Worm (Caenorhabditis elegans) whole organism, L4 larva: Measurements from ENCODE around the gene enu-3.2.

ENCODE experiments used
- F10B5.3 ChIP-seq: sonication (generic microtip); optimal IDR thresholded peaks from 2 replicates; lab custom pipeline; 2016; ENCODE audit warnings: mild to moderate bottlenecking, missing genetic modification characterization, missing compliant biosample characterization
- F37D6.2 ChIP-seq: sonication (generic microtip); optimal IDR thresholded peaks from 2 replicates; lab custom pipeline; 2016; ENCODE audit warnings: mild to moderate bottlenecking, missing genetic modification characterization, missing compliant biosample characterization
- F49E8.2 ChIP-seq: sonication (generic microtip); optimal IDR thresholded peaks from 2 replicates; lab custom pipeline; 2016; ENCODE audit warnings: missing compliant biosample characterization, mild to moderate bottlenecking, missing genetic modification characterization, borderline replicate concordance
- R02D3.7 ChIP-seq: fragments of 150-350 bp; sonication (generic microtip); optimal IDR thresholded peaks from 3 replicates; lab custom pipeline; 2014; ENCODE audit warnings: missing biosample characterization, missing genetic modification characterization
- ZK337.2 ChIP-seq: fragments of 200-800 bp; sonication (Bioruptor generic); IDR thresholded peaks from 2 replicates; pipeline ENCODE4 v1.3.6; 2022; ENCODE audit warnings: missing genetic modification reagents, missing genetic modification characterization, missing compliant biosample characterization
- ZK546.5 ChIP-seq, 2 experiments: sonication (generic microtip); optimal IDR thresholded peaks; 2 replicates each; lab custom pipeline; 2017; ENCODE audit warnings: missing biosample characterization in 2 of 2, missing genetic modification characterization in 2 of 2
- ama-1 ChIP-seq: fragments of 150-350 bp; optimal IDR thresholded peaks from 2 replicates; lab custom pipeline; 2014; ENCODE audit warnings: inconsistent platforms, mixed read lengths
- arid-1 ChIP-seq: fragments of 200-800 bp; sonication (Bioruptor generic); conservative IDR thresholded peaks from 2 replicates; pipeline ENCODE4 v1.3.6; 2022; ENCODE audit warnings: missing genetic modification reagents, missing genetic modification characterization, missing compliant biosample characterization
- attf-4 ChIP-seq: sonication (generic microtip); optimal IDR thresholded peaks from 3 replicates; lab custom pipeline; 2017; ENCODE audit warnings: missing biosample characterization, missing genetic modification characterization
- ceh-32 ChIP-seq: sonication (generic microtip); optimal IDR thresholded peaks from 2 replicates; lab custom pipeline; 2016; ENCODE audit warnings: mild to moderate bottlenecking, missing genetic modification characterization, missing compliant biosample characterization; ENCODE audit not compliant: poor library complexity
- ceh-82 ChIP-seq: sonication (generic microtip); optimal IDR thresholded peaks from 2 replicates; lab custom pipeline; 2017; ENCODE audit warnings: missing biosample characterization, missing genetic modification characterization
- ces-1 ChIP-seq: fragments of 150-350 bp; sonication (generic microtip); optimal IDR thresholded peaks from 4 replicates; lab custom pipeline; 2014; ENCODE audit warnings: missing biosample characterization, missing genetic modification reagents, missing genetic modification characterization
- cey-2 ChIP-seq: sonication (generic microtip); optimal IDR thresholded peaks from 3 replicates; lab custom pipeline; 2017; ENCODE audit warnings: missing genetic modification characterization, mild to moderate bottlenecking, missing compliant biosample characterization, antibody characterized with exemption, borderline replicate concordance; ENCODE audit not compliant: insufficient read depth
- daf-12 ChIP-seq: fragments of 150-350 bp; optimal IDR thresholded peaks from 2 replicates; lab custom pipeline; 2014; ENCODE audit warnings: missing biosample characterization, missing genetic modification reagents, missing genetic modification characterization
- dmd-9 ChIP-seq: fragments of 200-800 bp; sonication (Bioruptor generic); IDR thresholded peaks from 2 replicates; pipeline ENCODE4 v1.3.6; 2022; ENCODE audit warnings: missing genetic modification reagents, missing genetic modification characterization, missing compliant biosample characterization
- dve-1 ChIP-seq: sonication (generic microtip); optimal IDR thresholded peaks from 2 replicates; lab custom pipeline; 2017; ENCODE audit warnings: antibody characterized with exemption, mild to moderate bottlenecking, missing genetic modification characterization, missing compliant biosample characterization; ENCODE audit not compliant: insufficient read depth
- egl-27 ChIP-seq: sonication (generic microtip); optimal IDR thresholded peaks from 3 replicates; lab custom pipeline; 2017; ENCODE audit warnings: missing biosample characterization, missing genetic modification reagents, missing genetic modification characterization
- egl-43 ChIP-seq: fragments of 200-800 bp; sonication (Bioruptor generic); IDR thresholded peaks from 2 replicates; pipeline ENCODE4 v1.3.6; 2022; ENCODE audit warnings: missing genetic modification reagents, missing genetic modification characterization, missing compliant biosample characterization
- fkh-10 ChIP-seq: fragments of 150-350 bp; optimal IDR thresholded peaks from 2 replicates; lab custom pipeline; 2014; ENCODE audit warnings: missing biosample characterization, missing genetic modification reagents, missing genetic modification characterization
- hif-1 ChIP-seq, 2 experiments: sonication (generic microtip); optimal IDR thresholded peaks; 2 replicates each; lab custom pipeline; 2016 to 2017; ENCODE audit warnings: missing compliant biosample characterization in 2 of 2, missing genetic modification characterization in 2 of 2, missing genetic modification reagents in 2 of 2, missing genotype in 2 of 2, mild to moderate bottlenecking in 1 of 2
- lin-1 ChIP-seq: fragments of 200-800 bp; sonication (Bioruptor generic); IDR thresholded peaks from 2 replicates; pipeline ENCODE4 v1.3.6; 2022; ENCODE audit warnings: missing genetic modification reagents, missing genetic modification characterization, missing compliant biosample characterization
- lin-13 ChIP-seq: fragments of 150-350 bp; optimal IDR thresholded peaks from 2 replicates; lab custom pipeline; 2014; ENCODE audit warnings: missing biosample characterization, missing genetic modification reagents, missing genetic modification characterization
- lin-15B ChIP-seq: fragments of 150-350 bp; sonication (generic microtip); optimal IDR thresholded peaks from 3 replicates; lab custom pipeline; 2014; ENCODE audit warnings: missing biosample characterization, missing genetic modification characterization
- lin-38 ChIP-seq: fragments of 200-800 bp; sonication (Bioruptor generic); IDR thresholded peaks from 2 replicates; pipeline ENCODE4 v1.3.6; 2022; ENCODE audit warnings: missing genetic modification reagents, missing genetic modification characterization, missing compliant biosample characterization
- lin-39 ChIP-seq: fragments of 150-350 bp; optimal IDR thresholded peaks from 2 replicates; lab custom pipeline; 2014; ENCODE audit warnings: missing biosample characterization, missing genetic modification reagents, missing genetic modification characterization
- lsy-2 ChIP-seq, 2 experiments: fragments of 150-350 bp in 1 of 2; sonication (generic microtip) in 1 of 2; optimal IDR thresholded peaks; 2 replicates each; lab custom pipeline; 2014 to 2017; ENCODE audit warnings: missing biosample characterization in 2 of 2, missing genetic modification characterization in 2 of 2
- madf-5 ChIP-seq, 2 experiments: fragments of 200-800 bp; sonication (Bioruptor generic); IDR thresholded peaks; 2 replicates each; pipeline ENCODE4 v1.3.6; 2022; ENCODE audit warnings: missing compliant biosample characterization in 2 of 2, missing genetic modification characterization in 2 of 2
- mdl-1 ChIP-seq, 2 experiments: fragments of 150-350 bp in 1 of 2; sonication (generic microtip) in 1 of 2; optimal IDR thresholded peaks; 2 replicates each; lab custom pipeline; 2014 to 2017; ENCODE audit warnings: missing biosample characterization in 2 of 2, missing genetic modification characterization in 2 of 2
- mdt-29 ChIP-seq: fragments of 200-800 bp; sonication (Bioruptor generic); IDR thresholded peaks from 2 replicates; pipeline ENCODE4 v1.3.6; 2022; ENCODE audit warnings: missing genetic modification reagents, missing genetic modification characterization, missing compliant biosample characterization
- mep-1 ChIP-seq: fragments of 150-350 bp; sonication (generic microtip); optimal IDR thresholded peaks from 3 replicates; lab custom pipeline; 2014; ENCODE audit warnings: missing biosample characterization, missing genetic modification characterization
- mes-2 ChIP-seq: sonication (generic microtip); optimal IDR thresholded peaks from 2 replicates; lab custom pipeline; 2016; ENCODE audit warnings: missing genotype, mild to moderate bottlenecking, missing genetic modification characterization, missing compliant biosample characterization; ENCODE audit not compliant: poor library complexity, severe bottlenecking
- mxl-3 ChIP-seq: fragments of 200-800 bp; sonication (Bioruptor generic); optimal IDR thresholded peaks from 2 replicates; lab custom pipeline; 2018; ENCODE audit warnings: mild to moderate bottlenecking, missing genetic modification characterization, missing compliant biosample characterization
- nhr-237 ChIP-seq: sonication (generic microtip); optimal IDR thresholded peaks from 2 replicates; lab custom pipeline; 2017; ENCODE audit warnings: missing biosample characterization, missing genetic modification characterization
- nhr-42 ChIP-seq: fragments of 200-800 bp; sonication (Bioruptor generic); IDR thresholded peaks from 2 replicates; pipeline ENCODE4 v1.3.6; 2022; ENCODE audit warnings: missing genetic modification characterization, missing compliant biosample characterization
- nhr-76 ChIP-seq: fragments of 150-350 bp; optimal IDR thresholded peaks from 2 replicates; lab custom pipeline; 2014; ENCODE audit warnings: missing biosample characterization, missing genetic modification characterization
- nhr-77 ChIP-seq: fragments of 150-350 bp; optimal IDR thresholded peaks from 2 replicates; lab custom pipeline; 2014; ENCODE audit warnings: missing biosample characterization, missing genetic modification characterization
- php-3 ChIP-seq: fragments of 200-800 bp; sonication (Bioruptor generic); IDR thresholded peaks from 2 replicates; pipeline ENCODE4 v1.3.6; 2022; ENCODE audit warnings: missing genetic modification reagents, missing genetic modification characterization, missing compliant biosample characterization
- pqm-1 ChIP-seq: sonication (generic microtip); optimal IDR thresholded peaks from 2 replicates; lab custom pipeline; 2017; ENCODE audit warnings: missing biosample characterization, missing genetic modification characterization
- saeg-2 ChIP-seq: fragments of 200-800 bp; sonication (Bioruptor generic); IDR thresholded peaks from 2 replicates; pipeline ENCODE4 v1.3.6; 2022; ENCODE audit warnings: missing genetic modification reagents, missing genetic modification characterization, missing compliant biosample characterization
- set-16 ChIP-seq: fragments of 200-800 bp; sonication (Bioruptor generic); IDR thresholded peaks from 2 replicates; pipeline ENCODE4 v1.3.6; 2022; ENCODE audit warnings: missing genetic modification reagents, missing genetic modification characterization, missing compliant biosample characterization
- snpc-1.2 ChIP-seq: fragments of 200-800 bp; sonication (Bioruptor generic); IDR thresholded peaks from 2 replicates; pipeline ENCODE4 v1.3.6; 2022; ENCODE audit warnings: missing genetic modification reagents, missing genetic modification characterization, missing compliant biosample characterization
- spr-1 ChIP-seq: sonication (generic microtip); optimal IDR thresholded peaks from 2 replicates; lab custom pipeline; 2016; ENCODE audit warnings: mild to moderate bottlenecking, missing genetic modification characterization, missing compliant biosample characterization
- tag-97 ChIP-seq: fragments of 200-800 bp; sonication (Bioruptor generic); IDR thresholded peaks from 2 replicates; pipeline ENCODE4 v1.3.6; 2022; ENCODE audit warnings: missing genetic modification characterization, missing compliant biosample characterization
- tra-1 ChIP-seq: fragments of 200-800 bp; sonication (Bioruptor generic); IDR thresholded peaks from 2 replicates; pipeline ENCODE4 v1.3.6; 2022; ENCODE audit warnings: missing genetic modification reagents, missing genetic modification characterization, missing compliant biosample characterization
- unc-62 ChIP-seq, 3 experiments: fragments of 150-350 bp in 1 of 3; sonication (generic microtip); optimal IDR thresholded peaks in 2 of 3; peaks in 1 of 3; 1 replicate in 1 of 3; 2 replicates in 2 of 3; lab custom pipeline; 2014 to 2017; ENCODE audit warnings: missing biosample characterization in 3 of 3, missing genetic modification characterization in 3 of 3, missing genetic modification reagents in 3 of 3, missing genotype in 1 of 3
- zfp-2 ChIP-seq: sonication (generic microtip); optimal IDR thresholded peaks from 2 replicates; lab custom pipeline; 2016; ENCODE audit warnings: mild to moderate bottlenecking, missing genetic modification characterization, missing compliant biosample characterization
- zip-11 ChIP-seq: fragments of 200-800 bp; sonication (Bioruptor generic); IDR thresholded peaks from 2 replicates; pipeline ENCODE4 v1.3.6; 2022; ENCODE audit warnings: missing genetic modification characterization, missing compliant biosample characterization
- zip-2 ChIP-seq: fragments of 150-350 bp; optimal IDR thresholded peaks from 2 replicates; lab custom pipeline; 2014; ENCODE audit warnings: missing biosample characterization, missing genetic modification characterization

Gene enu-3.2

ce11 chrIII:4762846-4763245 lies 22.2 kb downstream of the enu-3.2 start:
- TF ChIP-seq daf-12 (tag; lab: Kevin White, UChicago) (no peak), set-16 (GFP tag; lab: Robert Waterston, UW) (peak; percentile 78), egl-27 (tag; lab: Kevin White, UChicago) (no peak), arid-1 (GFP tag; lab: Robert Waterston, UW) (no peak)

ce11 chrIII:4756983-4757382 lies 28.1 kb downstream of the enu-3.2 start, which contains the start of gene fbxl-2:
TSS of gene fbxl-2 (plus strand) at chrIII:4757260.
- TF ChIP-seq ama-1 (lab: Kevin White, UChicago) (peak; percentile 59), nhr-237 (tag; lab: Kevin White, UChicago) (no peak), ces-1 (GFP tag; lab: Kevin White, UChicago) (no peak), hif-1 (tag; optimal IDR thresholded peaks at IDR 0.05; lab: Kevin White, UChicago) (peak; percentile 17 to 84), ceh-82 (tag; lab: Kevin White, UChicago) (no peak), mxl-3 (GFP tag; lab: Kevin White, UChicago) (peak; percentile 77), zip-11 (peak; percentile 12; the same call in 1 of the 2 replicates), lin-39 (no peak), F49E8.2 (peak; percentile 28), nhr-77 (peak; percentile 94), egl-43 (GFP tag; lab: Robert Waterston, UW) (peak; percentile 82), lin-38 (GFP tag; lab: Robert Waterston, UW) (peak; percentile 94), nhr-76 (tag; lab: Kevin White, UChicago) (no peak), ceh-32 (peak; percentile 44), attf-4 (tag; lab: Kevin White, UChicago) (no peak), mep-1 (tag; lab: Kevin White, UChicago) (peak; percentile 95), F37D6.2 (tag; lab: Kevin White, UChicago) (peak; percentile 92), egl-27 (tag; lab: Kevin White, UChicago) (no peak), mdl-1 (tag; optimal IDR thresholded peaks at IDR 0.05; lab: Kevin White, UChicago) (peak in 1 of 2 experiments; percentile 59), ZK546.5 (tag; optimal IDR thresholded peaks at IDR 0.05; lab: Kevin White, UChicago) (peak in 1 of 2 experiments; percentile 54), tag-97 (GFP tag; lab: Robert Waterston, UW) (no peak), dve-1 (tag; lab: Kevin White, UChicago) (peak; percentile 95), ZK337.2 (GFP tag; lab: Robert Waterston, UW) (0 out of 2 replicates have a peak, but pooled peaks have one; percentile 56), F10B5.3 (tag; lab: Kevin White, UChicago) (peak; percentile 83), lin-15B (tag; lab: Kevin White, UChicago) (peak; percentile 79), zip-2 (tag; lab: Kevin White, UChicago) (peak; percentile 28), saeg-2 (GFP tag; lab: Robert Waterston, UW) (peak; percentile 84), tra-1 (GFP tag; lab: Robert Waterston, UW) (peak; percentile 84), dmd-9 (peak; percentile 87), snpc-1.2 (GFP tag; lab: Robert Waterston, UW) (0 out of 2 replicates have a peak, but pooled peaks have one; percentile 54), lin-1 (GFP tag; lab: Robert Waterston, UW) (peak; percentile 87), mdt-29 (GFP tag; lab: Robert Waterston, UW) (peak; percentile 77), unc-62 (GFP tag; optimal IDR thresholded peaks at IDR 0.05 in 1 of 2; lab: Kevin White, UChicago) (peak in 1 of 2 experiments; percentile 92), unc-62 (tag; optimal IDR thresholded peaks at IDR 0.05; lab: Kevin White, UChicago) (no peak), madf-5 (GFP tag; IDR thresholded peaks at IDR 0.05; lab: Robert Waterston, UW) (peak in 1 of 2 experiments; percentile 73; a peak in 1 of 4 replicates), php-3 (GFP tag; lab: Robert Waterston, UW) (peak; percentile 73), pqm-1 (tag; lab: Kevin White, UChicago) (peak; percentile 51), lsy-2 (tag; optimal IDR thresholded peaks at IDR 0.05; lab: Kevin White, UChicago) (peak; percentile 85 to 97), R02D3.7 (tag; lab: Kevin White, UChicago) (peak; percentile 37), lin-13 (GFP tag; lab: Kevin White, UChicago) (peak; percentile 94), zfp-2 (peak; percentile 71), fkh-10 (GFP tag; lab: Kevin White, UChicago) (peak; percentile 96), mes-2 (tag; lab: Kevin White, UChicago) (peak; percentile 97), cey-2 (tag; lab: Kevin White, UChicago) (no peak), nhr-42 (peak; percentile 93), spr-1 (tag; lab: Kevin White, UChicago) (peak; percentile 87)
